Fruit fly (Drosophila melanogaster): ENCODE results near the gene CG12947.

DNA sequence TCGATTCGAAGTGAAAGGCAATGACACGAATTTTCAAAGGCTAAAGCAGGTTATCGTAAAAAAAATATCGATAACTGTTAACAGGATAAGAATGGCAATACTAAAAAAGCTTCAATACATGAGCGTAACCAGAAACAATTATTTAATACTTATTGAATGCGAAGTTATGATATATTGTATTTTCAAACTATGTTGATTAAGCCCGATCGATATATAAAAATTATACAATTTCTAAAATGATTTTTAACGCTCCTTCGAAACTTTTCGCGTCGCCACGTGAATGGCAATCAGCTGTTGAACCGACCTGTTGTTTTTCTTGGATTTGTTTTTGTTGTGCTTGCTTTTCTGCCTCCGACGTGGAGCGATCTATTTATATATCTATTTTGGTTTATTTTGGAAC lies 23.7 kb upstream of the CG12947 start, which contains the start of the genes Alg12 and Rpt3R:
- TF ChIP-seq bab1 (GFP tag; optimal IDR thresholded peaks at IDR 0.05) (peak; percentile 21), kay (GFP tag; ENCODE audit: borderline replicate concordance) (no peak), Clk (GFP tag; optimal IDR thresholded peaks at IDR 0.05) (no peak), CG7045 (GFP tag; optimal IDR thresholded peaks at IDR 0.05) (no peak), CG5204 (GFP tag; optimal IDR thresholded peaks at IDR 0.05) (no peak), CG14711 (tag; optimal IDR thresholded peaks at IDR 0.05) (peak; percentile 71), CG7101 (tag; optimal IDR thresholded peaks at IDR 0.05) (no peak), ovo (GFP tag; optimal IDR thresholded peaks at IDR 0.05) (no peak), CG33017 (tag; optimal IDR thresholded peaks at IDR 0.05) (no peak), Hr96 (GFP tag; optimal IDR thresholded peaks at IDR 0.05) (no peak), CG1620 (GFP tag; optimal IDR thresholded peaks at IDR 0.05) (no peak), cic (GFP tag; optimal IDR thresholded peaks at IDR 0.05) (no peak), pad (GFP tag; optimal IDR thresholded peaks at IDR 0.05) (no peak), tj (GFP tag; optimal IDR thresholded peaks at IDR 0.05) (no peak)

Data from whole organism, adult.